Worm (Caenorhabditis elegans) whole organism, L2 larva: ENCODE data around the gene sru-24.

Source experiments
- blmp-1 ChIP-seq: sonication (generic microtip); optimal IDR thresholded peaks from 2 replicates; lab custom pipeline; 2017; ENCODE audit warnings: missing genetic modification characterization, mild to moderate bottlenecking, missing compliant biosample characterization, antibody characterized with exemption, moderate library complexity; ENCODE audit not compliant: insufficient read depth
- mbf-1 ChIP-seq: sonication (generic microtip); optimal IDR thresholded peaks from 2 replicates; lab custom pipeline; 2017; ENCODE audit warnings: missing biosample characterization, missing genetic modification characterization

DNA sequence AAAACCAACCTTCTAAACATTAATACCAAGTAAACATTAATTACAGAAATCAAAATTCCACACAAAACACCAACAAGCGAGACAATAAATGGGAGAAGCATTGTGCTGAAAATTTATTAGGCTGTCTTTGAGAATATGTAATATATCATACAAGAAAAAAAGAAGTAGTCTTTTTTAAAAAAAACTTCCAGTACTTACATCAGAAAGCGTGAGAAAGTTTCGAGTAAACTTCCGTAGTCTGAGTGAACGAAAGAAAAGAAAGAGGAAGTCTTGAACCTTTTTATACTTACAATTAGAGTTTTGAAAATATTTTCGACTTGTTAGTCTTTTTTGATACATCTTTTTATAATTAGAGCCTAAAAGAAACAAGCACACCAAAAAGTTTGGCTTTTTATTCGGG lies 48.5 kb upstream of the sru-24 start, which contains the start of gene srbc-40:
- no peak for TF ChIP-seq blmp-1 (tag; lab: Kevin White, UChicago)
- no peak for TF ChIP-seq mbf-1 (tag; lab: Kevin White, UChicago)
